Fruit fly (Drosophila melanogaster): ENCODE results near the gene CG31088.

Gene CG31088

dm6 chr3R:15920751-15921156, 30.0 kb downstream of the CG31088 start, which contains the start of gene Fbxl7 (continued):
- TF ChIP-seq CG7786 (GFP tag; optimal IDR thresholded peaks at IDR 0.05) = no peak
- no peak for TF ChIP-seq CG10979 (tag; optimal IDR thresholded peaks at IDR 0.05)
- peak; percentile 46; the same call in 1 of the 2 replicates for TF ChIP-seq Bgb (GFP tag; IDR thresholded peaks at IDR 0.05; ENCODE audit: partially characterized antibody)
- no peak for TF ChIP-seq prd (optimal IDR thresholded peaks at IDR 0.05)
- no peak; the same call in 2 of the 3 replicates for TF ChIP-seq prd (GFP tag; IDR thresholded peaks at IDR 0.05)
- peak; percentile 61 for TF ChIP-seq vvl (GFP tag; IDR thresholded peaks at IDR 0.05)
- TF ChIP-seq Hsf (GFP tag; optimal IDR thresholded peaks at IDR 0.05) = no peak
- peak; percentile 61; the same call in 2 of the 3 replicates for TF ChIP-seq sr (GFP tag; IDR thresholded peaks at IDR 0.05)
- TF ChIP-seq abd-A (tag; optimal IDR thresholded peaks at IDR 0.05) = peak; percentile 8
- no peak for TF ChIP-seq CG12071 (GFP tag; optimal IDR thresholded peaks at IDR 0.05)
- TF ChIP-seq Dek (tag; optimal IDR thresholded peaks at IDR 0.05) = no peak
- no peak for TF ChIP-seq her (GFP tag; optimal IDR thresholded peaks at IDR 0.05)
- no peak for TF ChIP-seq E2f2 (GFP tag; IDR thresholded peaks at IDR 0.05)
- no peak for TF ChIP-seq CG15269 (tag; optimal IDR thresholded peaks at IDR 0.05)
- no peak for TF ChIP-seq Myb (GFP tag; optimal IDR thresholded peaks at IDR 0.05)
- no peak for TF ChIP-seq inv (GFP tag; IDR thresholded peaks at IDR 0.05; ENCODE audit: partially characterized antibody)
- no peak for TF ChIP-seq odd (GFP tag; optimal IDR thresholded peaks at IDR 0.05)
- no peak for TF ChIP-seq CG2129 (GFP tag; IDR thresholded peaks at IDR 0.05; ENCODE audit: partially characterized antibody)
- no peak for TF ChIP-seq CG12659 (GFP tag; optimal IDR thresholded peaks at IDR 0.05)
- TF ChIP-seq zen2 (GFP tag; IDR thresholded peaks at IDR 0.05; ENCODE audit: partially characterized antibody) = 0 out of 3 replicates have a peak, but pooled peaks have one; percentile 37
- 0 out of 2 replicates have a peak, but pooled peaks have one; percentile 7 for TF ChIP-seq H2.0 (GFP tag; IDR thresholded peaks at IDR 0.05)
- no peak for TF ChIP-seq emc (GFP tag; optimal IDR thresholded peaks at IDR 0.05)
- no peak for TF ChIP-seq trem (tag; optimal IDR thresholded peaks at IDR 0.05)
- TF ChIP-seq CG17568 (GFP tag; optimal IDR thresholded peaks at IDR 0.05) = no peak
- no peak for TF ChIP-seq CG17385 (GFP tag; optimal IDR thresholded peaks at IDR 0.05)
- no peak for TF ChIP-seq CG12104 (GFP tag; optimal IDR thresholded peaks at IDR 0.05)
- TF ChIP-seq CG13624 (GFP tag; optimal IDR thresholded peaks at IDR 0.05) = no peak
- no peak for TF ChIP-seq CG3995 (GFP tag; optimal IDR thresholded peaks at IDR 0.05)
- no peak for TF ChIP-seq psq (GFP tag; optimal IDR thresholded peaks at IDR 0.05)
- no peak for TF ChIP-seq Rx (GFP tag; IDR thresholded peaks at IDR 0.05)
- no peak for TF ChIP-seq CG18764 (GFP tag; optimal IDR thresholded peaks at IDR 0.05)
- no peak for TF ChIP-seq CG11504 (tag; optimal IDR thresholded peaks at IDR 0.05)
- TF ChIP-seq CTCF (GFP tag; optimal IDR thresholded peaks at IDR 0.05) = no peak
- no peak for TF ChIP-seq ttk (GFP tag; IDR thresholded peaks at IDR 0.05)
- TF ChIP-seq NC2α (GFP tag; optimal IDR thresholded peaks at IDR 0.05) = no peak
- TF ChIP-seq fru (optimal IDR thresholded peaks at IDR 0.05) = no peak
- no peak for TF ChIP-seq Dip3 (GFP tag; optimal IDR thresholded peaks at IDR 0.05)
- TF ChIP-seq Poxn (GFP tag; IDR thresholded peaks at IDR 0.05) = no peak
- no peak for TF ChIP-seq Dbx (GFP tag; IDR thresholded peaks at IDR 0.05)
- no peak for TF ChIP-seq CG13775 (GFP tag; optimal IDR thresholded peaks at IDR 0.05)
- TF ChIP-seq Gug (GFP tag; IDR thresholded peaks at IDR 0.05) = 0 out of 4 replicates have a peak, but pooled peaks have one; percentile 10
- TF ChIP-seq CG18476 (GFP tag; optimal IDR thresholded peaks at IDR 0.05) = no peak
- TF ChIP-seq chm (GFP tag; IDR thresholded peaks at IDR 0.05) = peak; percentile 75
- no peak for TF ChIP-seq ranshi (GFP tag; IDR thresholded peaks at IDR 0.05)
- TF ChIP-seq tx (GFP tag; optimal IDR thresholded peaks at IDR 0.05) = no peak
- TF ChIP-seq Deaf1 (tag; optimal IDR thresholded peaks at IDR 0.05) = no peak
- TF ChIP-seq Bdp1 (GFP tag; optimal IDR thresholded peaks at IDR 0.05) = no peak
- no peak for TF ChIP-seq bcd (GFP tag; optimal IDR thresholded peaks at IDR 0.05)
- no peak for TF ChIP-seq lilli (GFP tag; optimal IDR thresholded peaks at IDR 0.05)
- no peak for TF ChIP-seq MESR4 (GFP tag; optimal IDR thresholded peaks at IDR 0.05)
- peak; percentile 3 for TF ChIP-seq CG1603 (tag; optimal IDR thresholded peaks at IDR 0.05)
- no peak for TF ChIP-seq BtbVII (GFP tag; optimal IDR thresholded peaks at IDR 0.05)
- 0 out of 2 replicates have a peak, but pooled peaks have one; percentile 30 for TF ChIP-seq NFAT (GFP tag; IDR thresholded peaks at IDR 0.05)
